Worm (Caenorhabditis elegans) whole organism, L4/young adult: ENCODE measurements around the gene Y60C6A.3.
A peak's percentile ranks its signal among the peaks of the same experiment; 100 is the strongest.

Experiments used
- W03F9.2 ChIP-seq: fragments of 150-350 bp; optimal IDR thresholded peaks from 2 replicates; lab custom pipeline; 2014; ENCODE audit warnings: missing biosample characterization, missing genetic modification characterization
- dao-5 ChIP-seq: sonication (generic microtip); optimal IDR thresholded peaks from 2 replicates; lab custom pipeline; 2016; ENCODE audit warnings: missing genotype, missing genetic modification characterization, moderate library complexity, missing compliant biosample characterization
- him-1 ChIP-seq: sonication (generic microtip); optimal IDR thresholded peaks from 2 replicates; lab custom pipeline; 2016; ENCODE audit warnings: missing genotype, missing genetic modification reagents, missing genetic modification characterization, missing compliant biosample characterization

Gene Y60C6A.3

ce11 chrV:4810653-4811052 is 25.1 kb downstream of the Y60C6A.3 start:
- TF ChIP-seq W03F9.2 (no peak), dao-5 (tag; lab: Kevin White, UChicago) (no peak), him-1 (tag; lab: Kevin White, UChicago) (no peak)

- TF ChIP-seq dao-5 (tag; lab: Kevin White, UChicago) (no peak), W03F9.2 (no peak), him-1 (tag; lab: Kevin White, UChicago) (no peak)
Measured at ce11 chrV:4813825-4814224, 28.2 kb downstream of the Y60C6A.3 start.

ce11 chrV:4818563-4818962 is 33.0 kb downstream of the Y60C6A.3 start, which contains the start of gene ccep-97:
ccep-97 (minus strand) TSS chrV:4818663.
- no peak for TF ChIP-seq dao-5 (tag; lab: Kevin White, UChicago)
- no peak for TF ChIP-seq him-1 (tag; lab: Kevin White, UChicago)
- no peak for TF ChIP-seq W03F9.2

ce11 chrV:4820601-4821000 is 35.0 kb downstream of the Y60C6A.3 start:
- TF ChIP-seq him-1 (tag; lab: Kevin White, UChicago) (no peak), dao-5 (tag; lab: Kevin White, UChicago) (no peak), W03F9.2 (no peak)

- TF ChIP-seq W03F9.2 (no peak), him-1 (tag; lab: Kevin White, UChicago) (no peak)
Measured at ce11 chrV:4823323-4823682, 37.7 kb downstream of the Y60C6A.3 start, which contains the start of gene adss-1. adss-1 (minus strand) TSS chrV:4823423.

- TF ChIP-seq him-1 (tag; lab: Kevin White, UChicago): peak; percentile 0
- no peak for TF ChIP-seq dao-5 (tag; lab: Kevin White, UChicago)
- peak; percentile 11 for TF ChIP-seq W03F9.2
Measured at ce11 chrV:4823683-4824391, 38.2 kb downstream of the Y60C6A.3 start.

- TF ChIP-seq W03F9.2 (peak; percentile 93), dao-5 (tag; lab: Kevin White, UChicago) (no peak), him-1 (tag; lab: Kevin White, UChicago) (peak; percentile 14)
Measured at ce11 chrV:4826710-4827380, 41.2 kb downstream of the Y60C6A.3 start, which contains the start of the genes hsp-6 and C37H5.5. hsp-6 (minus strand) TSS chrV:4826760. C37H5.5 (plus strand) TSS chrV:4827360.

ce11 chrV:4834277-4834676 is 48.7 kb downstream of the Y60C6A.3 start, which contains the start of gene C37H5.14:
C37H5.14 (minus strand) TSS chrV:4834377.
- TF ChIP-seq dao-5 (tag; lab: Kevin White, UChicago): no peak
- TF ChIP-seq W03F9.2: no peak
- no peak for TF ChIP-seq him-1 (tag; lab: Kevin White, UChicago)
